Fruit fly (Drosophila melanogaster) whole organism, embryonic: ENCODE data around the gene Bgb.

ENCODE experiments used
- Atf6 ChIP-seq: fragments of 200-800 bp; sonication (Bioruptor generic); IDR thresholded peaks from 2 replicates; pipeline ENCODE4 v1.3.6; 2022; ENCODE audit warnings: missing biosample characterization, missing genetic modification characterization
- CG11093 ChIP-seq: fragments of 200-800 bp; sonication (Bioruptor generic); IDR thresholded peaks from 3 replicates; pipeline ENCODE4 v1.3.6; 2022; ENCODE audit warnings: missing biosample characterization, missing genetic modification characterization
- CG13775 ChIP-seq: fragments of 200-800 bp; sonication (Bioruptor generic); optimal IDR thresholded peaks from 3 replicates; lab custom pipeline; 2017; ENCODE audit warnings: missing biosample characterization, mild to moderate bottlenecking, missing genetic modification characterization
- CG14667 ChIP-seq: fragments of 200-800 bp; sonication (Bioruptor generic); IDR thresholded peaks from 2 replicates; pipeline ENCODE4 v1.3.6; 2022; ENCODE audit warnings: missing biosample characterization, missing genetic modification characterization
- CG15479 ChIP-seq: fragments of 200-800 bp; sonication (Bioruptor generic); optimal IDR thresholded peaks from 3 replicates; lab custom pipeline; 2019; ENCODE audit warnings: missing biosample characterization, mild to moderate bottlenecking, missing genetic modification characterization, moderate library complexity
- CG1647 ChIP-seq: fragments of 200-800 bp; sonication (Bioruptor generic); optimal IDR thresholded peaks from 3 replicates; lab custom pipeline; 2016; ENCODE audit warnings: missing biosample characterization, missing genetic modification characterization
- CG18476 ChIP-seq: fragments of 200-800 bp; sonication (Bioruptor generic); optimal IDR thresholded peaks from 2 replicates; lab custom pipeline; 2016; ENCODE audit warnings: missing biosample characterization, mild to moderate bottlenecking, missing genetic modification characterization
- CG2889 ChIP-seq: fragments of 200-800 bp; sonication (Bioruptor generic); IDR thresholded peaks from 3 replicates; pipeline ENCODE4 v1.3.6; 2022; ENCODE audit warnings: missing biosample characterization, missing genetic modification characterization
- CG33213 ChIP-seq: fragments of 200-800 bp; sonication (Bioruptor generic); optimal IDR thresholded peaks from 3 replicates; lab custom pipeline; 2016; ENCODE audit warnings: missing biosample characterization, missing genetic modification characterization
- CG42726 ChIP-seq: fragments of 200-800 bp; sonication (Bioruptor generic); IDR thresholded peaks from 2 replicates; pipeline ENCODE4 v1.3.6; 2022; ENCODE audit warnings: missing biosample characterization, missing genetic modification characterization; ENCODE audit not compliant: partially characterized antibody
- CG5245 ChIP-seq: fragments of 200-800 bp; sonication (Bioruptor generic); optimal IDR thresholded peaks from 3 replicates; lab custom pipeline; 2016; ENCODE audit warnings: missing biosample characterization, missing genetic modification characterization
- CG5953 ChIP-seq: fragments of 200-800 bp; sonication (Bioruptor generic); IDR thresholded peaks from 2 replicates; pipeline ENCODE4 v1.3.6; 2022; ENCODE audit warnings: missing biosample characterization, missing genetic modification characterization
- CG6654 ChIP-seq: fragments of 200-800 bp; sonication (Bioruptor generic); optimal IDR thresholded peaks from 2 replicates; lab custom pipeline; 2017; ENCODE audit warnings: missing biosample characterization, mild to moderate bottlenecking, missing genetic modification characterization
- CG7987 ChIP-seq: fragments of 200-800 bp; sonication (Bioruptor generic); optimal IDR thresholded peaks from 2 replicates; lab custom pipeline; 2018; ENCODE audit warnings: missing biosample characterization, mild to moderate bottlenecking, missing genetic modification characterization, moderate library complexity
- CG8478 ChIP-seq: fragments of >200 bp; optimal IDR thresholded peaks from 2 replicates; lab custom pipeline; 2018
- CG9727 ChIP-seq: fragments of 200-800 bp; sonication (Bioruptor generic); optimal IDR thresholded peaks from 3 replicates; lab custom pipeline; 2017; ENCODE audit warnings: missing biosample characterization, mild to moderate bottlenecking, missing genetic modification characterization
- CkIIα-i1 ChIP-seq: fragments of 200-800 bp; sonication (Bioruptor generic); IDR thresholded peaks from 2 replicates; pipeline ENCODE4 v1.3.6; 2022; ENCODE audit warnings: missing biosample characterization, missing genetic modification characterization
- Dad ChIP-seq: fragments of 200-800 bp; sonication (Bioruptor generic); optimal IDR thresholded peaks from 3 replicates; lab custom pipeline; 2016; ENCODE audit warnings: missing biosample characterization, missing genetic modification characterization
- Dip3 ChIP-seq: fragments of 200-800 bp; sonication (Bioruptor generic); optimal IDR thresholded peaks from 3 replicates; lab custom pipeline; 2016; ENCODE audit warnings: missing biosample characterization, missing genetic modification characterization
- Ets65A ChIP-seq: fragments of 200-800 bp; sonication (Bioruptor generic); peaks from one replicate; lab custom pipeline; 2016; ENCODE audit warnings: missing biosample characterization, missing genetic modification characterization
- HLHmδ ChIP-seq: fragments of 200-800 bp; sonication (Bioruptor generic); optimal IDR thresholded peaks from 2 replicates; lab custom pipeline; 2018; ENCODE audit warnings: missing biosample characterization, mild to moderate bottlenecking, missing genetic modification characterization, moderate library complexity
- Hr78 ChIP-seq, 2 experiments: fragments of 200-800 bp in 1 of 2; fragments of >200 bp in 1 of 2; sonication (Bioruptor generic) in 1 of 2; optimal IDR thresholded peaks; 2 replicates each; lab custom pipeline; 2017 to 2019; ENCODE audit warnings: missing biosample characterization in 2 of 2, missing genetic modification characterization in 2 of 2, mild to moderate bottlenecking in 1 of 2, moderate library complexity in 1 of 2
- Kr ChIP-seq: fragments of 200-800 bp; sonication (Bioruptor generic); optimal IDR thresholded peaks from 2 replicates; lab custom pipeline; 2017; ENCODE audit warnings: missing biosample characterization, mild to moderate bottlenecking, missing genetic modification characterization
- MESR4 ChIP-seq: fragments of 200-800 bp; sonication (Bioruptor generic); optimal IDR thresholded peaks from 2 replicates; lab custom pipeline; 2018; ENCODE audit warnings: missing biosample characterization, mild to moderate bottlenecking, missing genetic modification characterization, moderate library complexity
- Oli ChIP-seq: fragments of 200-800 bp; sonication (Bioruptor generic); optimal IDR thresholded peaks from 2 replicates; lab custom pipeline; 2018; ENCODE audit warnings: missing biosample characterization, mild to moderate bottlenecking, missing genetic modification characterization, moderate library complexity
- Scr ChIP-seq: fragments of 200-800 bp; sonication (Bioruptor generic); IDR thresholded peaks from 2 replicates; pipeline ENCODE4 v1.3.6; 2022; ENCODE audit warnings: missing biosample characterization, missing genetic modification characterization; ENCODE audit not compliant: partially characterized antibody
- Side ChIP-seq: fragments of 200-800 bp; sonication (Bioruptor generic); optimal IDR thresholded peaks from 2 replicates; lab custom pipeline; 2016; ENCODE audit warnings: missing biosample characterization, missing genetic modification characterization
- Ssrp ChIP-seq: fragments of 200-800 bp; sonication (Bioruptor generic); optimal IDR thresholded peaks from 2 replicates; lab custom pipeline; 2018; ENCODE audit warnings: missing biosample characterization, mild to moderate bottlenecking, missing genetic modification characterization, moderate library complexity
- esg ChIP-seq: fragments of 200-800 bp; sonication (Bioruptor generic); conservative IDR thresholded peaks from 2 replicates; pipeline ENCODE4 v1.3.6; 2022; ENCODE audit warnings: missing biosample characterization, missing genetic modification characterization
- eyg ChIP-seq: fragments of 200-800 bp; sonication (Bioruptor generic); optimal IDR thresholded peaks from 3 replicates; lab custom pipeline; 2016; ENCODE audit warnings: missing biosample characterization, missing genetic modification characterization
- fd96Cb ChIP-seq: fragments of 200-800 bp; sonication (Bioruptor generic); optimal IDR thresholded peaks from 2 replicates; lab custom pipeline; 2018; ENCODE audit warnings: missing biosample characterization, mild to moderate bottlenecking, missing genetic modification characterization, moderate library complexity
- gce ChIP-seq: fragments of 200-800 bp; sonication (Bioruptor generic); IDR thresholded peaks from 3 replicates; pipeline ENCODE4 v1.3.6; 2022; ENCODE audit warnings: missing biosample characterization, missing genetic modification characterization
- grau ChIP-seq: fragments of 200-800 bp; optimal IDR thresholded peaks from 3 replicates; lab custom pipeline; 2019; ENCODE audit warnings: missing biosample characterization, mild to moderate bottlenecking, missing genetic modification characterization, moderate library complexity
- kah ChIP-seq: fragments of 200-800 bp; sonication (Bioruptor generic); optimal IDR thresholded peaks from 2 replicates; lab custom pipeline; 2018; ENCODE audit warnings: missing biosample characterization, mild to moderate bottlenecking, missing genetic modification characterization
- ken ChIP-seq: fragments of 200-800 bp; sonication (Bioruptor generic); IDR thresholded peaks from 3 replicates; pipeline ENCODE4 v1.3.6; 2022; ENCODE audit warnings: missing biosample characterization, missing genetic modification characterization
- lbe ChIP-seq: fragments of 200-800 bp; sonication (Bioruptor generic); optimal IDR thresholded peaks from 2 replicates; lab custom pipeline; 2016; ENCODE audit warnings: missing biosample characterization, mild to moderate bottlenecking, missing genetic modification characterization
- nau ChIP-seq: fragments of 200-800 bp; sonication (Bioruptor generic); optimal IDR thresholded peaks from 3 replicates; lab custom pipeline; 2017; ENCODE audit warnings: missing biosample characterization, mild to moderate bottlenecking, missing genetic modification characterization, missing genetic modification reagents
- odd ChIP-seq: fragments of 200-800 bp; sonication (Bioruptor generic); optimal IDR thresholded peaks from 2 replicates; lab custom pipeline; 2017; ENCODE audit warnings: missing biosample characterization, mild to moderate bottlenecking, missing genetic modification characterization
- p53 ChIP-seq: fragments of 200-800 bp; sonication (Bioruptor generic); optimal IDR thresholded peaks from 2 replicates; lab custom pipeline; 2016; ENCODE audit warnings: missing biosample characterization, missing genetic modification characterization
- pb ChIP-seq: fragments of 200-800 bp; sonication (Bioruptor generic); optimal IDR thresholded peaks from 3 replicates; lab custom pipeline; 2016; ENCODE audit warnings: missing biosample characterization, missing genetic modification characterization
- pfk ChIP-seq: fragments of 200-800 bp; sonication (Bioruptor generic); optimal IDR thresholded peaks from 2 replicates; lab custom pipeline; 2018; ENCODE audit warnings: missing biosample characterization, mild to moderate bottlenecking, missing genetic modification characterization, moderate library complexity
- pros ChIP-seq: fragments of 200-800 bp; sonication (Bioruptor generic); optimal IDR thresholded peaks from 3 replicates; lab custom pipeline; 2019; ENCODE audit warnings: missing biosample characterization, mild to moderate bottlenecking, missing genetic modification characterization, moderate library complexity
- ro ChIP-seq: fragments of 200-800 bp; sonication (Bioruptor generic); IDR thresholded peaks from 2 replicates; pipeline ENCODE4 v1.3.6; 2022; ENCODE audit warnings: missing biosample characterization, missing genetic modification characterization
- schlank ChIP-seq: fragments of 200-800 bp; sonication (Bioruptor generic); optimal IDR thresholded peaks from 2 replicates; lab custom pipeline; 2018; ENCODE audit warnings: missing biosample characterization, mild to moderate bottlenecking, missing genetic modification characterization
- sob ChIP-seq: fragments of 200-800 bp; sonication (Bioruptor generic); IDR thresholded peaks from 2 replicates; pipeline ENCODE4 v1.3.6; 2022; ENCODE audit warnings: missing biosample characterization, missing genetic modification characterization
- sr ChIP-seq: fragments of 200-800 bp; sonication (Bioruptor generic); IDR thresholded peaks from 3 replicates; pipeline ENCODE4 v1.3.6; 2022; ENCODE audit warnings: missing biosample characterization, missing genetic modification characterization
- tup ChIP-seq: fragments of 200-800 bp; sonication (Bioruptor generic); optimal IDR thresholded peaks from 2 replicates; lab custom pipeline; 2016; ENCODE audit warnings: missing biosample characterization, mild to moderate bottlenecking, missing genetic modification characterization, moderate library complexity
- usp ChIP-seq: fragments of >200 bp; optimal IDR thresholded peaks from 2 replicates; lab custom pipeline; 2017; ENCODE audit warnings: missing biosample characterization, missing genetic modification characterization
- vvl ChIP-seq: fragments of 200-800 bp; sonication (Bioruptor generic); IDR thresholded peaks from 2 replicates; pipeline ENCODE4 v1.3.6; 2022; ENCODE audit warnings: missing biosample characterization, missing genetic modification characterization
- wek ChIP-seq: fragments of 200-800 bp; sonication (Bioruptor generic); optimal IDR thresholded peaks from 3 replicates; lab custom pipeline; 2018; ENCODE audit warnings: missing biosample characterization, mild to moderate bottlenecking, missing genetic modification characterization, moderate library complexity
- zf30C ChIP-seq: fragments of 200-800 bp; sonication (Bioruptor generic); optimal IDR thresholded peaks from 3 replicates; lab custom pipeline; 2018; ENCODE audit warnings: missing biosample characterization, mild to moderate bottlenecking, missing genetic modification characterization

Bgb gene

DNA sequence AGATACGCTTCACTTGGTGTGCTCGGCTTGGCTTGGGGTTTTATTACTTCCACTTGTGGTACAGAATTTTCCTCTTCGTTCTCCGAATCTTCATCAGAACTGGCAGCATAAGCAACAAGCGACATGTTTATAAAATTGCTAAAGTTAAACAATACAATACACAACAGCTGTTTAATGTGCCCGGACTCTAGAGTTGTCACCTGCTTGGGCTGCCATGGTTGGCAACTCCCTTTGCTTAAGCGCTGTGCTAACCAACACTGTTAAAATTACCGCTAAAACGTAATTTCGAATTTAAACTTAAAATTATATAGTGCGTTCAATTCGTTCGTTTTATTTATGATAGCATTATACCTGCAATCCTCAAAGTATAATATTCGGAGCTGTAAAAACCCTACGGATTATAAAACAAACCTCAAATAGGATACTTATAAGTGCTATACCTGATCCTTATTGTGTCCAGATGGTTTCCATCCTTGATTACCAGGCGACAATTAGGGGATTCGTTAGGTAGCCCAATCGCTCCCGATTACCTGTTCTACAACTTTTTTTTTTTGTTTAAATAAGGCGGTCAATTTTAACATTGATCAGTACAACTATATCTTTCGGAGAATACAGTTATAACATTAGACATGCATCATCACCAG, 7.9 kb downstream of the Bgb start, which contains the start of the genes CG17249 and Bro (continued):
- TF ChIP-seq Dip3 (GFP tag; lab: Kevin White, UChicago) (peak; percentile 45), CG6654 (GFP tag; lab: Kevin White, UChicago) (no peak), CG1647 (GFP tag; lab: Kevin White, UChicago) (peak; percentile 15), Scr (GFP tag; lab: Robert Waterston, UW) (peak; percentile 25; the same call in 1 of the 2 replicates), CG14667 (GFP tag; lab: Robert Waterston, UW) (no peak), CG18476 (GFP tag; lab: Kevin White, UChicago) (no peak), Kr (GFP tag; lab: Kevin White, UChicago) (no peak), CG13775 (GFP tag; lab: Kevin White, UChicago) (no peak), CG42726 (GFP tag; lab: Robert Waterston, UW) (no peak), CG5245 (GFP tag; lab: Kevin White, UChicago) (no peak), Ets65A (peak; percentile 74), CkIIα-i1 (GFP tag; lab: Robert Waterston, UW) (no peak), kah (peak; percentile 29), Ssrp (tag; lab: Kevin White, UChicago) (no peak), CG15479 (GFP tag; lab: Kevin White, UChicago) (no peak), gce (GFP tag; lab: Robert Waterston, UW) (no peak), pfk (GFP tag; lab: Kevin White, UChicago) (no peak), wek (GFP tag; lab: Kevin White, UChicago) (no peak), CG2889 (GFP tag; lab: Robert Waterston, UW) (no peak), Atf6 (no peak), Oli (tag; lab: Kevin White, UChicago) (no peak), fd96Cb (no peak), schlank (tag; lab: Kevin White, UChicago) (no peak), p53 (no peak), pros (GFP tag; lab: Kevin White, UChicago) (no peak), ken (GFP tag; lab: Robert Waterston, UW) (peak; percentile 69), eyg (GFP tag; lab: Kevin White, UChicago) (no peak), Dad (GFP tag; lab: Kevin White, UChicago) (peak; percentile 8), CG33213 (peak; percentile 38), nau (GFP tag; lab: Kevin White, UChicago) (no peak), sob (GFP tag; lab: Robert Waterston, UW) (no peak), ro (GFP tag; lab: Robert Waterston, UW) (no peak), pb (GFP tag; lab: Kevin White, UChicago) (no peak), CG5953 (GFP tag; lab: Robert Waterston, UW) (no peak), MESR4 (GFP tag; lab: Kevin White, UChicago) (peak; percentile 78), tup (GFP tag; lab: Kevin White, UChicago) (peak; percentile 14), lbe (GFP tag; lab: Kevin White, UChicago) (no peak), Hr78 (GFP tag; optimal IDR thresholded peaks at IDR 0.05; lab: Kevin White, UChicago) (no peak), zf30C (GFP tag; lab: Kevin White, UChicago) (no peak), usp (GFP tag; lab: Kevin White, UChicago) (no peak), CG11093 (GFP tag; lab: Robert Waterston, UW) (no peak), CG8478 (lab: Kevin White, UChicago) (no peak), sr (no peak), odd (GFP tag; lab: Kevin White, UChicago) (no peak), esg (GFP tag; lab: Robert Waterston, UW) (no peak), HLHmδ (GFP tag; lab: Kevin White, UChicago) (no peak), Side (GFP tag; lab: Kevin White, UChicago) (peak; percentile 24), CG9727 (GFP tag; lab: Kevin White, UChicago) (no peak), vvl (GFP tag; lab: Robert Waterston, UW) (peak; percentile 72), CG7987 (GFP tag; lab: Kevin White, UChicago) (peak; percentile 8), grau (tag; lab: Kevin White, UChicago) (peak; percentile 13)
